Worm (Caenorhabditis elegans) whole organism, L4 larva: ENCODE data around the gene nud-1.

Experiments
- D1046.2 ChIP-seq: fragments of 200-800 bp; sonication (Bioruptor generic); IDR thresholded peaks from 2 replicates; pipeline ENCODE4 v1.3.6; 2022; ENCODE audit warnings: missing genetic modification characterization, missing compliant biosample characterization
- F10B5.3 ChIP-seq: sonication (generic microtip); optimal IDR thresholded peaks from 2 replicates; lab custom pipeline; 2016; ENCODE audit warnings: mild to moderate bottlenecking, missing genetic modification characterization, missing compliant biosample characterization
- F37D6.2 ChIP-seq: sonication (generic microtip); optimal IDR thresholded peaks from 2 replicates; lab custom pipeline; 2016; ENCODE audit warnings: mild to moderate bottlenecking, missing genetic modification characterization, missing compliant biosample characterization
- F49E8.2 ChIP-seq: sonication (generic microtip); optimal IDR thresholded peaks from 2 replicates; lab custom pipeline; 2016; ENCODE audit warnings: missing compliant biosample characterization, mild to moderate bottlenecking, missing genetic modification characterization, borderline replicate concordance
- Y5F2A.4 ChIP-seq: fragments of 200-800 bp; sonication (Bioruptor generic); optimal IDR thresholded peaks from 2 replicates; lab custom pipeline; 2018; ENCODE audit warnings: mild to moderate bottlenecking, missing genetic modification characterization, missing compliant biosample characterization
- aha-1 ChIP-seq: fragments of 150-350 bp; peaks from one replicate; lab custom pipeline; 2014; ENCODE audit warnings: missing biosample characterization, missing genetic modification characterization
- aly-2 ChIP-seq: sonication (generic microtip); optimal IDR thresholded peaks from 2 replicates; lab custom pipeline; 2018; ENCODE audit warnings: missing biosample characterization, missing genetic modification characterization
- ceh-28 ChIP-seq: fragments of 150-350 bp; optimal IDR thresholded peaks from 2 replicates; lab custom pipeline; 2014; ENCODE audit warnings: missing biosample characterization, missing genetic modification reagents, missing genetic modification characterization
- ceh-32 ChIP-seq: sonication (generic microtip); optimal IDR thresholded peaks from 2 replicates; lab custom pipeline; 2016; ENCODE audit warnings: mild to moderate bottlenecking, missing genetic modification characterization, missing compliant biosample characterization; ENCODE audit not compliant: poor library complexity
- ceh-62 ChIP-seq: sonication (generic microtip); optimal IDR thresholded peaks from 2 replicates; lab custom pipeline; 2017; ENCODE audit warnings: missing biosample characterization, missing genetic modification characterization
- ces-1 ChIP-seq: fragments of 150-350 bp; sonication (generic microtip); optimal IDR thresholded peaks from 4 replicates; lab custom pipeline; 2014; ENCODE audit warnings: missing biosample characterization, missing genetic modification reagents, missing genetic modification characterization
- ctbp-1 ChIP-seq: fragments of 200-800 bp; sonication (Bioruptor generic); IDR thresholded peaks from 2 replicates; pipeline ENCODE4 v1.3.6; 2022; ENCODE audit warnings: missing genetic modification reagents, missing genetic modification characterization, missing compliant biosample characterization
- dmd-9 ChIP-seq: fragments of 200-800 bp; sonication (Bioruptor generic); IDR thresholded peaks from 2 replicates; pipeline ENCODE4 v1.3.6; 2022; ENCODE audit warnings: missing genetic modification reagents, missing genetic modification characterization, missing compliant biosample characterization
- dpl-1 ChIP-seq: fragments of 150-350 bp; optimal IDR thresholded peaks from 2 replicates; lab custom pipeline; 2014; ENCODE audit warnings: missing biosample characterization, missing genetic modification reagents, missing genetic modification characterization
- egl-27 ChIP-seq: sonication (generic microtip); optimal IDR thresholded peaks from 3 replicates; lab custom pipeline; 2017; ENCODE audit warnings: missing biosample characterization, missing genetic modification reagents, missing genetic modification characterization
- fos-1 ChIP-seq: fragments of 150-350 bp; optimal IDR thresholded peaks from 2 replicates; lab custom pipeline; 2014; ENCODE audit warnings: missing biosample characterization, missing genetic modification characterization
- hlh-30 ChIP-seq: sonication (generic microtip); optimal IDR thresholded peaks from 2 replicates; lab custom pipeline; 2017; ENCODE audit warnings: antibody characterized with exemption, mild to moderate bottlenecking, missing genetic modification characterization, missing compliant biosample characterization; ENCODE audit not compliant: insufficient read depth
- lin-1 ChIP-seq: fragments of 200-800 bp; sonication (Bioruptor generic); IDR thresholded peaks from 2 replicates; pipeline ENCODE4 v1.3.6; 2022; ENCODE audit warnings: missing genetic modification reagents, missing genetic modification characterization, missing compliant biosample characterization
- lin-39 ChIP-seq: fragments of 150-350 bp; optimal IDR thresholded peaks from 2 replicates; lab custom pipeline; 2014; ENCODE audit warnings: missing biosample characterization, missing genetic modification reagents, missing genetic modification characterization
- lsy-2 ChIP-seq, 2 experiments: fragments of 150-350 bp in 1 of 2; sonication (generic microtip) in 1 of 2; optimal IDR thresholded peaks; 2 replicates each; lab custom pipeline; 2014 to 2017; ENCODE audit warnings: missing biosample characterization in 2 of 2, missing genetic modification characterization in 2 of 2
- mep-1 ChIP-seq: fragments of 150-350 bp; sonication (generic microtip); optimal IDR thresholded peaks from 3 replicates; lab custom pipeline; 2014; ENCODE audit warnings: missing biosample characterization, missing genetic modification characterization
- mxl-2 ChIP-seq: fragments of 200-800 bp; sonication (Bioruptor generic); conservative IDR thresholded peaks from 2 replicates; pipeline ENCODE4 v1.3.6; 2022; ENCODE audit warnings: missing genetic modification reagents, missing genetic modification characterization, missing compliant biosample characterization
- nhr-10 ChIP-seq: fragments of 150-350 bp; optimal IDR thresholded peaks from 2 replicates; lab custom pipeline; 2014; ENCODE audit warnings: missing biosample characterization, missing genetic modification characterization
- nhr-11 ChIP-seq: fragments of 150-350 bp; optimal IDR thresholded peaks from 2 replicates; lab custom pipeline; 2014; ENCODE audit warnings: missing biosample characterization, missing genetic modification characterization
- nhr-237 ChIP-seq: sonication (generic microtip); optimal IDR thresholded peaks from 2 replicates; lab custom pipeline; 2017; ENCODE audit warnings: missing biosample characterization, missing genetic modification characterization
- nhr-25 ChIP-seq: sonication (generic microtip); optimal IDR thresholded peaks from 2 replicates; lab custom pipeline; 2017; ENCODE audit warnings: missing genetic modification characterization, mild to moderate bottlenecking, missing compliant biosample characterization, antibody characterized with exemption, moderate library complexity, borderline replicate concordance; ENCODE audit not compliant: insufficient read depth
- nhr-28 ChIP-seq: fragments of 150-350 bp; optimal IDR thresholded peaks from 2 replicates; lab custom pipeline; 2014; ENCODE audit warnings: missing biosample characterization, missing genetic modification characterization
- nhr-42 ChIP-seq: fragments of 200-800 bp; sonication (Bioruptor generic); IDR thresholded peaks from 2 replicates; pipeline ENCODE4 v1.3.6; 2022; ENCODE audit warnings: missing genetic modification characterization, missing compliant biosample characterization
- nhr-48 ChIP-seq: sonication (generic microtip); optimal IDR thresholded peaks from 2 replicates; lab custom pipeline; 2016; ENCODE audit warnings: mild to moderate bottlenecking, missing genetic modification characterization, missing compliant biosample characterization
- pha-4 ChIP-seq, 2 experiments: fragments of 150-350 bp in 1 of 2; fragments of 200-800 bp in 1 of 2; sonication (Bioruptor generic) in 1 of 2; IDR thresholded peaks in 1 of 2; optimal IDR thresholded peaks in 1 of 2; 2 replicates each; pipeline versions ENCODE4 v1.3.6 to Lab custom; 2014 to 2022; ENCODE audit warnings: missing genetic modification characterization in 2 of 2, missing genetic modification reagents in 2 of 2, missing biosample characterization in 1 of 2, missing compliant biosample characterization in 1 of 2
- pqm-1 ChIP-seq: sonication (generic microtip); optimal IDR thresholded peaks from 2 replicates; lab custom pipeline; 2017; ENCODE audit warnings: missing biosample characterization, missing genetic modification characterization
- rbr-2 ChIP-seq: sonication (generic microtip); optimal IDR thresholded peaks from 2 replicates; lab custom pipeline; 2016; ENCODE audit warnings: missing genotype, missing genetic modification characterization, missing compliant biosample characterization
- saeg-2 ChIP-seq: fragments of 200-800 bp; sonication (Bioruptor generic); IDR thresholded peaks from 2 replicates; pipeline ENCODE4 v1.3.6; 2022; ENCODE audit warnings: missing genetic modification reagents, missing genetic modification characterization, missing compliant biosample characterization
- tra-1 ChIP-seq: fragments of 200-800 bp; sonication (Bioruptor generic); IDR thresholded peaks from 2 replicates; pipeline ENCODE4 v1.3.6; 2022; ENCODE audit warnings: missing genetic modification reagents, missing genetic modification characterization, missing compliant biosample characterization
- unc-39 ChIP-seq: sonication (generic microtip); optimal IDR thresholded peaks from 2 replicates; lab custom pipeline; 2017; ENCODE audit warnings: missing biosample characterization, missing genetic modification characterization
- unc-62 ChIP-seq, 3 experiments: fragments of 150-350 bp in 1 of 3; sonication (generic microtip); optimal IDR thresholded peaks in 2 of 3; peaks in 1 of 3; 1 replicate in 1 of 3; 2 replicates in 2 of 3; lab custom pipeline; 2014 to 2017; ENCODE audit warnings: missing biosample characterization in 3 of 3, missing genetic modification characterization in 3 of 3, missing genetic modification reagents in 3 of 3, missing genotype in 1 of 3
- ztf-11 ChIP-seq: fragments of 150-350 bp; optimal IDR thresholded peaks from 2 replicates; lab custom pipeline; 2014; ENCODE audit warnings: missing biosample characterization, missing genetic modification characterization

Gene nud-1

ce11 chrIII:13347782-13348327, 6.5 kb downstream of the nud-1 start:
- TF ChIP-seq rbr-2 (tag; lab: Kevin White, UChicago) = peak; percentile 32
- TF ChIP-seq unc-62 (GFP tag; optimal IDR thresholded peaks at IDR 0.05 in 1 of 2; lab: Kevin White, UChicago) = peak in 1 of 2 experiments; percentile 63
- no peak for TF ChIP-seq unc-62 (tag; optimal IDR thresholded peaks at IDR 0.05; lab: Kevin White, UChicago)
- TF ChIP-seq lsy-2 (tag; optimal IDR thresholded peaks at IDR 0.05; lab: Kevin White, UChicago) = peak in 1 of 2 experiments; percentile 10
- no peak for TF ChIP-seq aha-1

DNA sequence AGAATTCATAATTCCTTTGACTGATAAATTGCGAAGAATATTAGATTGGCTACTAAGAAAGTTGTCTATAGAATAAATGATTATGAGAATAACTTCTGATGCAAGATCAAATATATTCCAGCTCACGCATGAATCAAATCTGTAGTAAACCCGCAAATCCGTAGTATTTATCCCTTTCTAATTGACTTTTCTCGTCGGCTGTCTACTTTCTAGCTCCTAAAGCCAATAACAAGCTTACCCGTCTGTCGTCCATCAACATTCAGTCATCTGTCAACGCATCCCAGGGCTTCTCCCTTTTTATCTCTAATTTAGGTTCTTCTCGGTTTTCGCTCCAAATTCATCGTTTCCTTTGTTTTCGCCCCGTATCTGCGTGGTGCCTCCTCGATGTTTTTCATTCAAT, 7.6 kb downstream of the nud-1 start:
- TF ChIP-seq dmd-9 (GFP tag; lab: Robert Waterston, UW) (no peak), nhr-48 (tag; lab: Kevin White, UChicago) (no peak), pqm-1 (tag; lab: Kevin White, UChicago) (no peak), fos-1 (no peak), saeg-2 (no peak), dpl-1 (no peak), rbr-2 (tag; lab: Kevin White, UChicago) (peak; percentile 36), ztf-11 (tag; lab: Kevin White, UChicago) (no peak), F10B5.3 (tag; lab: Kevin White, UChicago) (no peak), F37D6.2 (tag; lab: Kevin White, UChicago) (no peak), unc-62 (GFP tag; optimal IDR thresholded peaks at IDR 0.05 in 1 of 2; lab: Kevin White, UChicago) (peak in 1 of 2 experiments; percentile 28), unc-62 (tag; optimal IDR thresholded peaks at IDR 0.05; lab: Kevin White, UChicago) (no peak), nhr-237 (tag; lab: Kevin White, UChicago) (no peak), nhr-11 (tag; lab: Kevin White, UChicago) (no peak)

- TF ChIP-seq D1046.2 (GFP tag; lab: Robert Waterston, UW) (no peak), ceh-62 (tag; lab: Kevin White, UChicago) (no peak), lsy-2 (tag; optimal IDR thresholded peaks at IDR 0.05; lab: Kevin White, UChicago) (peak in 1 of 2 experiments; percentile 37), pha-4 (GFP tag; IDR thresholded peaks at IDR 0.05; lab: Robert Waterston, UW) (no peak), pha-4 (tag; optimal IDR thresholded peaks at IDR 0.05; lab: Kevin White, UChicago) (no peak), ceh-28 (tag; lab: Kevin White, UChicago) (no peak), ctbp-1 (GFP tag; lab: Robert Waterston, UW) (peak; percentile 25; the same call in 1 of the 2 replicates), ces-1 (GFP tag; lab: Kevin White, UChicago) (peak; percentile 82), unc-39 (tag; lab: Kevin White, UChicago) (no peak)
These were observed 9.6 kb downstream of the nud-1 start for ce11 chrIII:13350964-13351363.

ce11 chrIII:13359256-13359655, 17.9 kb downstream of the nud-1 start, which contains the start of gene F53A2.9:
Gene F53A2.9 (minus strand): TSS chrIII:13359356.
- TF ChIP-seq lin-1 (GFP tag; lab: Robert Waterston, UW) (no peak), ceh-32 (no peak), aly-2 (tag; lab: Kevin White, UChicago) (no peak), mep-1 (tag; lab: Kevin White, UChicago) (no peak), nhr-28 (tag; lab: Kevin White, UChicago) (no peak), lsy-2 (tag; optimal IDR thresholded peaks at IDR 0.05; lab: Kevin White, UChicago) (no peak), mxl-2 (GFP tag; lab: Robert Waterston, UW) (no peak), hlh-30 (tag; lab: Kevin White, UChicago) (no peak), nhr-42 (GFP tag; lab: Robert Waterston, UW) (no peak), nhr-10 (no peak), tra-1 (no peak), F49E8.2 (tag; lab: Kevin White, UChicago) (no peak), nhr-25 (tag; lab: Kevin White, UChicago) (no peak), lin-39 (tag; lab: Kevin White, UChicago) (no peak), egl-27 (no peak), Y5F2A.4 (no peak)
